Worm (Caenorhabditis elegans) whole organism, L2 larva: ENCODE measurements around the gene T11F9.21.
A peak's percentile ranks its signal among the peaks of the same experiment; 100 is the strongest.

ENCODE experiments used
- C34F6.9 ChIP-seq: fragments of 150-350 bp; optimal IDR thresholded peaks from 2 replicates; lab custom pipeline; 2014; ENCODE audit warnings: missing biosample characterization, missing genetic modification characterization
- F13H6.1 ChIP-seq: sonication (generic microtip); optimal IDR thresholded peaks from 2 replicates; lab custom pipeline; 2016; ENCODE audit warnings: missing genetic modification characterization, missing compliant biosample characterization
- R02D3.7 ChIP-seq: fragments of 150-350 bp; optimal IDR thresholded peaks from 2 replicates; lab custom pipeline; 2014; ENCODE audit warnings: missing biosample characterization, missing genetic modification characterization
- Y55F3AM.14 ChIP-seq: fragments of 200-800 bp; sonication (Bioruptor generic); optimal IDR thresholded peaks from 2 replicates; lab custom pipeline; 2018; ENCODE audit warnings: mild to moderate bottlenecking, missing genetic modification characterization, missing compliant biosample characterization
- ZK546.5 ChIP-seq: sonication (generic microtip); optimal IDR thresholded peaks from 2 replicates; lab custom pipeline; 2017; ENCODE audit warnings: missing biosample characterization, missing genetic modification characterization
- alr-1 ChIP-seq: fragments of 150-350 bp; optimal IDR thresholded peaks from 2 replicates; lab custom pipeline; 2014; ENCODE audit warnings: missing biosample characterization, missing genetic modification characterization
- aly-2 ChIP-seq: fragments of 150-350 bp; optimal IDR thresholded peaks from 2 replicates; lab custom pipeline; 2014; ENCODE audit warnings: missing biosample characterization, missing genetic modification characterization
- ama-1 ChIP-seq: fragments of 150-350 bp; optimal IDR thresholded peaks from 2 replicates; lab custom pipeline; 2018; ENCODE audit warnings: inconsistent platforms
- blmp-1 ChIP-seq: sonication (generic microtip); optimal IDR thresholded peaks from 2 replicates; lab custom pipeline; 2017; ENCODE audit warnings: missing genetic modification characterization, mild to moderate bottlenecking, missing compliant biosample characterization, antibody characterized with exemption, moderate library complexity; ENCODE audit not compliant: insufficient read depth
- ceh-16 ChIP-seq: fragments of 150-350 bp; optimal IDR thresholded peaks from 2 replicates; lab custom pipeline; 2014; ENCODE audit warnings: missing biosample characterization, missing genetic modification characterization
- ceh-82 ChIP-seq: fragments of 150-350 bp; optimal IDR thresholded peaks from 2 replicates; lab custom pipeline; 2014; ENCODE audit warnings: missing biosample characterization, missing genetic modification characterization
- crh-2 ChIP-seq: sonication (generic microtip); optimal IDR thresholded peaks from 2 replicates; lab custom pipeline; 2017; ENCODE audit warnings: missing biosample characterization, missing genetic modification characterization
- dmd-4 ChIP-seq: sonication (generic microtip); optimal IDR thresholded peaks from 2 replicates; lab custom pipeline; 2017; ENCODE audit warnings: missing biosample characterization, missing genetic modification characterization
- egl-27 ChIP-seq: sonication (generic microtip); optimal IDR thresholded peaks from 3 replicates; lab custom pipeline; 2017; ENCODE audit warnings: missing biosample characterization, missing genetic modification reagents, missing genetic modification characterization
- elt-1 ChIP-seq: fragments of 150-350 bp; optimal IDR thresholded peaks from 2 replicates; lab custom pipeline; 2014; ENCODE audit warnings: missing biosample characterization, missing genetic modification characterization
- elt-3 ChIP-seq: sonication (generic microtip); optimal IDR thresholded peaks from 2 replicates; lab custom pipeline; 2017; ENCODE audit warnings: missing biosample characterization, missing genetic modification characterization
- fos-1 ChIP-seq: fragments of 150-350 bp; optimal IDR thresholded peaks from 2 replicates; lab custom pipeline; 2014; ENCODE audit warnings: missing biosample characterization, missing genetic modification characterization
- gmeb-1 ChIP-seq: fragments of 150-350 bp; optimal IDR thresholded peaks from 2 replicates; lab custom pipeline; 2014; ENCODE audit warnings: missing biosample characterization, missing genetic modification characterization
- lin-11 ChIP-seq: fragments of 150-350 bp; sonication (generic microtip); optimal IDR thresholded peaks from 2 replicates; lab custom pipeline; 2014; ENCODE audit warnings: missing biosample characterization, missing genetic modification characterization, inconsistent platforms, mixed read lengths
- lin-13 ChIP-seq: fragments of 150-350 bp; optimal IDR thresholded peaks from 2 replicates; lab custom pipeline; 2014; ENCODE audit warnings: missing biosample characterization, missing genetic modification reagents, missing genetic modification characterization
- lin-39 ChIP-seq: fragments of 150-350 bp; optimal IDR thresholded peaks from 2 replicates; lab custom pipeline; 2014; ENCODE audit warnings: missing biosample characterization, missing genetic modification reagents, missing genetic modification characterization
- lsy-2 ChIP-seq, 2 experiments: fragments of 150-350 bp in 1 of 2; sonication (generic microtip) in 1 of 2; optimal IDR thresholded peaks; 2 replicates each; lab custom pipeline; 2014 to 2017; ENCODE audit warnings: missing biosample characterization in 2 of 2, missing genetic modification characterization in 2 of 2
- mab-5 ChIP-seq: fragments of 150-350 bp; optimal IDR thresholded peaks from 2 replicates; lab custom pipeline; 2014; ENCODE audit warnings: missing biosample characterization, missing genetic modification characterization
- mbf-1 ChIP-seq: sonication (generic microtip); optimal IDR thresholded peaks from 2 replicates; lab custom pipeline; 2017; ENCODE audit warnings: missing biosample characterization, missing genetic modification characterization
- mdl-1 ChIP-seq, 2 experiments: fragments of 150-350 bp in 1 of 2; sonication (generic microtip) in 1 of 2; optimal IDR thresholded peaks; 2 replicates each; lab custom pipeline; 2017; ENCODE audit warnings: missing biosample characterization in 2 of 2, missing genetic modification characterization in 2 of 2
- nhr-10 ChIP-seq: sonication (generic microtip); optimal IDR thresholded peaks from 2 replicates; lab custom pipeline; 2017; ENCODE audit warnings: missing biosample characterization, missing genetic modification characterization
- nhr-11 ChIP-seq: fragments of 150-350 bp; optimal IDR thresholded peaks from 2 replicates; lab custom pipeline; 2014; ENCODE audit warnings: missing biosample characterization, missing genetic modification characterization
- nhr-12 ChIP-seq: fragments of 150-350 bp; optimal IDR thresholded peaks from 2 replicates; lab custom pipeline; 2014; ENCODE audit warnings: missing biosample characterization, missing genetic modification characterization
- nhr-129 ChIP-seq: fragments of 150-350 bp; optimal IDR thresholded peaks from 2 replicates; lab custom pipeline; 2014; ENCODE audit warnings: missing biosample characterization, missing genetic modification characterization
- nhr-21 ChIP-seq: fragments of 150-350 bp; optimal IDR thresholded peaks from 2 replicates; lab custom pipeline; 2014; ENCODE audit warnings: missing biosample characterization, missing genetic modification characterization
- nhr-23 ChIP-seq: fragments of 150-350 bp; optimal IDR thresholded peaks from 2 replicates; lab custom pipeline; 2014; ENCODE audit warnings: missing biosample characterization, missing genetic modification reagents, missing genetic modification characterization
- nhr-237 ChIP-seq: fragments of 150-350 bp; optimal IDR thresholded peaks from 2 replicates; lab custom pipeline; 2014; ENCODE audit warnings: missing biosample characterization, missing genetic modification characterization
- nhr-25 ChIP-seq: fragments of 150-350 bp; sonication (generic microtip); optimal IDR thresholded peaks from 3 replicates; lab custom pipeline; 2014; ENCODE audit warnings: missing biosample characterization, missing genetic modification characterization
- nhr-6 ChIP-seq: fragments of 150-350 bp; optimal IDR thresholded peaks from 2 replicates; lab custom pipeline; 2014; ENCODE audit warnings: missing biosample characterization, missing genetic modification characterization
- nhr-77 ChIP-seq: fragments of 150-350 bp; optimal IDR thresholded peaks from 2 replicates; lab custom pipeline; 2014; ENCODE audit warnings: missing biosample characterization, missing genetic modification characterization
- peb-1 ChIP-seq: fragments of 150-350 bp; optimal IDR thresholded peaks from 2 replicates; lab custom pipeline; 2014; ENCODE audit warnings: missing biosample characterization, missing genetic modification characterization
- sem-4 ChIP-seq: fragments of 150-350 bp; optimal IDR thresholded peaks from 2 replicates; lab custom pipeline; 2014; ENCODE audit warnings: missing biosample characterization, missing genetic modification reagents, missing genetic modification characterization
- skn-1 ChIP-seq: sonication (generic microtip); optimal IDR thresholded peaks from 2 replicates; lab custom pipeline; 2017; ENCODE audit warnings: missing biosample characterization, missing genetic modification characterization
- sma-3 ChIP-seq: sonication (generic microtip); optimal IDR thresholded peaks from 2 replicates; lab custom pipeline; 2016; ENCODE audit warnings: missing genetic modification reagents, missing genetic modification characterization, missing compliant biosample characterization
- sma-9 ChIP-seq, 2 experiments: fragments of 150-350 bp in 1 of 2; sonication (generic microtip) in 1 of 2; optimal IDR thresholded peaks; 2 replicates each; lab custom pipeline; 2014 to 2016; ENCODE audit warnings: missing genetic modification characterization in 2 of 2, mild to moderate bottlenecking in 1 of 2, missing biosample characterization in 1 of 2, missing compliant biosample characterization in 1 of 2, missing genetic modification reagents in 1 of 2, moderate library complexity in 1 of 2
- snpc-4 ChIP-seq: fragments of 150-350 bp; optimal IDR thresholded peaks from 2 replicates; lab custom pipeline; 2014; ENCODE audit warnings: missing biosample characterization, missing genetic modification characterization
- unc-39 ChIP-seq: fragments of 150-350 bp; optimal IDR thresholded peaks from 2 replicates; lab custom pipeline; 2014; ENCODE audit warnings: missing biosample characterization, missing genetic modification characterization
- unc-55 ChIP-seq: fragments of 150-350 bp; sonication (generic microtip); optimal IDR thresholded peaks from 3 replicates; lab custom pipeline; 2014; ENCODE audit warnings: missing biosample characterization, missing genetic modification reagents, missing genetic modification characterization
- unc-62 ChIP-seq: fragments of 150-350 bp; optimal IDR thresholded peaks from 2 replicates; lab custom pipeline; 2014; ENCODE audit warnings: missing biosample characterization, missing genetic modification reagents, missing genetic modification characterization
- zag-1 ChIP-seq: fragments of 150-350 bp; optimal IDR thresholded peaks from 2 replicates; lab custom pipeline; 2014; ENCODE audit warnings: missing biosample characterization, missing genetic modification characterization
- ztf-1 ChIP-seq: fragments of 200-800 bp; sonication (Bioruptor generic); conservative IDR thresholded peaks from 2 replicates; pipeline ENCODE4 v1.3.6; 2022; ENCODE audit warnings: missing genetic modification characterization, missing compliant biosample characterization
- ztf-11 ChIP-seq: sonication (generic microtip); optimal IDR thresholded peaks from 2 replicates; lab custom pipeline; 2017; ENCODE audit warnings: missing biosample characterization, missing genetic modification characterization
- ztf-4 ChIP-seq: fragments of 150-350 bp; optimal IDR thresholded peaks from 2 replicates; lab custom pipeline; 2014; ENCODE audit warnings: missing biosample characterization, missing genetic modification characterization

The T11F9.21 gene

ce11 chrV:11534495-11535189 is 42.1 kb downstream of the T11F9.21 start:
- TF ChIP-seq skn-1 (tag; lab: Kevin White, UChicago): no peak
- no peak for TF ChIP-seq R02D3.7
- no peak for TF ChIP-seq elt-1 (tag; lab: Kevin White, UChicago)
- peak; percentile 60 for TF ChIP-seq crh-2 (tag; lab: Kevin White, UChicago)
- no peak for TF ChIP-seq Y55F3AM.14 (GFP tag; lab: Kevin White, UChicago)
- TF ChIP-seq egl-27 (tag; lab: Kevin White, UChicago): peak; percentile 19
- no peak for TF ChIP-seq ztf-4
- no peak for TF ChIP-seq ceh-82 (tag; lab: Kevin White, UChicago)
- TF ChIP-seq mbf-1 (tag; lab: Kevin White, UChicago): no peak
- TF ChIP-seq mdl-1 (tag; optimal IDR thresholded peaks at IDR 0.05; lab: Kevin White, UChicago): no peak
- TF ChIP-seq sma-9 (GFP tag; optimal IDR thresholded peaks at IDR 0.05; lab: Kevin White, UChicago): peak; percentile 87
- TF ChIP-seq sma-9 (tag; optimal IDR thresholded peaks at IDR 0.05; lab: Kevin White, UChicago): no peak
- no peak for TF ChIP-seq ama-1 (lab: Kevin White, UChicago)
- no peak for TF ChIP-seq peb-1
- peak; percentile 7 for TF ChIP-seq F13H6.1 (tag; lab: Kevin White, UChicago)
- no peak for TF ChIP-seq nhr-11 (tag; lab: Kevin White, UChicago)
- TF ChIP-seq unc-55 (GFP tag; lab: Kevin White, UChicago): no peak
- no peak for TF ChIP-seq nhr-6 (tag; lab: Kevin White, UChicago)
- TF ChIP-seq snpc-4 (tag; lab: Kevin White, UChicago): no peak
- no peak for TF ChIP-seq ztf-1 (GFP tag; lab: Robert Waterston, UW)
- no peak for TF ChIP-seq ZK546.5 (tag; lab: Kevin White, UChicago)
- peak; percentile 65 for TF ChIP-seq gmeb-1 (tag; lab: Kevin White, UChicago)
- TF ChIP-seq unc-39 (tag; lab: Kevin White, UChicago): no peak
- TF ChIP-seq aly-2 (tag; lab: Kevin White, UChicago): no peak
- TF ChIP-seq blmp-1 (tag; lab: Kevin White, UChicago): peak; percentile 96
- no peak for TF ChIP-seq nhr-23 (tag; lab: Kevin White, UChicago)
- peak; percentile 93 for TF ChIP-seq fos-1 (tag; lab: Kevin White, UChicago)
- TF ChIP-seq nhr-77: no peak
- TF ChIP-seq elt-3 (tag; lab: Kevin White, UChicago): no peak
- TF ChIP-seq unc-62 (GFP tag; lab: Kevin White, UChicago): no peak
- TF ChIP-seq nhr-129 (tag; lab: Kevin White, UChicago): peak; percentile 58
- TF ChIP-seq nhr-21: peak; percentile 56
- TF ChIP-seq nhr-237 (tag; lab: Kevin White, UChicago): no peak
- TF ChIP-seq dmd-4 (tag; lab: Kevin White, UChicago): no peak
- TF ChIP-seq nhr-12: no peak
- peak; percentile 43 for TF ChIP-seq sma-3
- no peak for TF ChIP-seq C34F6.9 (tag; lab: Kevin White, UChicago)
- TF ChIP-seq alr-1 (tag; lab: Kevin White, UChicago): no peak
- TF ChIP-seq lin-11 (tag; lab: Kevin White, UChicago): no peak
- no peak for TF ChIP-seq mab-5
- TF ChIP-seq lin-13 (GFP tag; lab: Kevin White, UChicago): no peak
- peak in 1 of 2 experiments; percentile 29 for TF ChIP-seq lsy-2 (tag; optimal IDR thresholded peaks at IDR 0.05; lab: Kevin White, UChicago)
- peak; percentile 50 for TF ChIP-seq nhr-25 (tag; lab: Kevin White, UChicago)
- TF ChIP-seq lin-39 (tag; lab: Kevin White, UChicago): no peak
- no peak for TF ChIP-seq zag-1
- no peak for TF ChIP-seq ztf-11
- no peak for TF ChIP-seq ceh-16 (tag; lab: Kevin White, UChicago)
- no peak for TF ChIP-seq nhr-10 (tag; lab: Kevin White, UChicago)
- no peak for TF ChIP-seq sem-4
